Worm (Caenorhabditis elegans) whole organism, late embryonic: ENCODE measurements around the gene ttc-17.

Experiments
- C38D4.7 ChIP-seq: fragments of 200-800 bp; sonication (Bioruptor generic); optimal IDR thresholded peaks from 2 replicates; lab custom pipeline; 2018; ENCODE audit warnings: mild to moderate bottlenecking, missing genetic modification characterization, moderate library complexity, missing compliant biosample characterization
- F13H6.1 ChIP-seq: sonication (generic microtip); optimal IDR thresholded peaks from 2 replicates; lab custom pipeline; 2016; ENCODE audit warnings: missing genetic modification characterization, missing compliant biosample characterization
- K02D7.2 ChIP-seq: sonication (generic microtip); optimal IDR thresholded peaks from 2 replicates; lab custom pipeline; 2017; ENCODE audit warnings: mild to moderate bottlenecking, missing genetic modification characterization, missing compliant biosample characterization
- T23F11.4 ChIP-seq: fragments of 200-800 bp; sonication (Bioruptor generic); optimal IDR thresholded peaks from 2 replicates; lab custom pipeline; 2018; ENCODE audit warnings: mild to moderate bottlenecking, missing genetic modification characterization, missing compliant biosample characterization
- Y22D7AL.16 ChIP-seq: sonication (generic microtip); optimal IDR thresholded peaks from 2 replicates; lab custom pipeline; 2016; ENCODE audit warnings: missing genetic modification characterization, missing compliant biosample characterization
- ahr-1 ChIP-seq: sonication (generic microtip); optimal IDR thresholded peaks from 2 replicates; lab custom pipeline; 2016; ENCODE audit warnings: missing genetic modification characterization, missing compliant biosample characterization
- ceh-14 ChIP-seq: sonication (generic microtip); optimal IDR thresholded peaks from 2 replicates; lab custom pipeline; 2016; ENCODE audit warnings: missing genotype, missing genetic modification characterization, missing compliant biosample characterization
- ceh-19 ChIP-seq: fragments of 200-800 bp; sonication (Bioruptor generic); optimal IDR thresholded peaks from 2 replicates; lab custom pipeline; 2018; ENCODE audit warnings: mild to moderate bottlenecking, missing genetic modification characterization, missing compliant biosample characterization
- ceh-2 ChIP-seq: sonication (generic microtip); optimal IDR thresholded peaks from 2 replicates; lab custom pipeline; 2016; ENCODE audit warnings: missing genotype, missing genetic modification characterization, missing compliant biosample characterization
- ceh-24 ChIP-seq: sonication (generic microtip); optimal IDR thresholded peaks from 2 replicates; lab custom pipeline; 2016; ENCODE audit warnings: mild to moderate bottlenecking, missing genetic modification characterization, missing compliant biosample characterization
- ceh-30 ChIP-seq: fragments of 150-350 bp; optimal IDR thresholded peaks from 2 replicates; lab custom pipeline; 2014; ENCODE audit warnings: missing biosample characterization, missing genetic modification characterization
- ceh-31 ChIP-seq: sonication (generic microtip); optimal IDR thresholded peaks from 2 replicates; lab custom pipeline; 2016; ENCODE audit warnings: missing genetic modification characterization, missing compliant biosample characterization
- ceh-34 ChIP-seq: sonication (generic microtip); optimal IDR thresholded peaks from 2 replicates; lab custom pipeline; 2016; ENCODE audit warnings: mild to moderate bottlenecking, missing genetic modification characterization, missing compliant biosample characterization
- ceh-6 ChIP-seq: fragments of 200-800 bp; sonication (Bioruptor generic); optimal IDR thresholded peaks from 2 replicates; lab custom pipeline; 2018; ENCODE audit warnings: mild to moderate bottlenecking, missing genetic modification characterization, missing compliant biosample characterization
- che-1 ChIP-seq: sonication (generic microtip); optimal IDR thresholded peaks from 2 replicates; lab custom pipeline; 2016; ENCODE audit warnings: mild to moderate bottlenecking, missing genetic modification characterization, missing compliant biosample characterization
- dmd-4 ChIP-seq: sonication (generic microtip); optimal IDR thresholded peaks from 2 replicates; lab custom pipeline; 2016; ENCODE audit warnings: borderline replicate concordance, missing genetic modification characterization, missing compliant biosample characterization
- dve-1 ChIP-seq: sonication (generic microtip); optimal IDR thresholded peaks from 2 replicates; lab custom pipeline; 2017; ENCODE audit warnings: antibody characterized with exemption, mild to moderate bottlenecking, missing genetic modification characterization, missing compliant biosample characterization
- elt-2 ChIP-seq: sonication (generic microtip); optimal IDR thresholded peaks from 2 replicates; lab custom pipeline; 2016; ENCODE audit warnings: missing genetic modification reagents, missing genetic modification characterization, missing compliant biosample characterization
- elt-4 ChIP-seq: sonication (generic microtip); optimal IDR thresholded peaks from 2 replicates; lab custom pipeline; 2016; ENCODE audit warnings: missing genetic modification characterization, missing compliant biosample characterization
- ets-4 ChIP-seq: sonication (generic microtip); optimal IDR thresholded peaks from 2 replicates; lab custom pipeline; 2016; ENCODE audit warnings: missing genetic modification characterization, missing compliant biosample characterization
- fax-1 ChIP-seq: sonication (generic microtip); optimal IDR thresholded peaks from 2 replicates; lab custom pipeline; 2016; ENCODE audit warnings: missing genotype, missing genetic modification characterization, missing compliant biosample characterization
- hlh-13 ChIP-seq: fragments of 200-800 bp; sonication (Bioruptor generic); optimal IDR thresholded peaks from 2 replicates; lab custom pipeline; 2018; ENCODE audit warnings: mild to moderate bottlenecking, missing genetic modification characterization, missing compliant biosample characterization
- hlh-30 ChIP-seq: sonication (generic microtip); optimal IDR thresholded peaks from 2 replicates; lab custom pipeline; 2017; ENCODE audit warnings: antibody characterized with exemption, missing genetic modification characterization, missing compliant biosample characterization; ENCODE audit not compliant: insufficient read depth
- hlh-6 ChIP-seq: sonication (generic microtip); optimal IDR thresholded peaks from 2 replicates; lab custom pipeline; 2016; ENCODE audit warnings: missing genotype, missing genetic modification characterization, missing compliant biosample characterization
- lim-6 ChIP-seq: sonication (generic microtip); optimal IDR thresholded peaks from 2 replicates; lab custom pipeline; 2016; ENCODE audit warnings: missing genetic modification characterization, missing compliant biosample characterization
- lin-11 ChIP-seq: fragments of 200-800 bp; sonication (Bioruptor generic); optimal IDR thresholded peaks from 2 replicates; lab custom pipeline; 2018; ENCODE audit warnings: mild to moderate bottlenecking, missing genetic modification characterization, missing compliant biosample characterization
- mec-3 ChIP-seq: sonication (generic microtip); optimal IDR thresholded peaks from 2 replicates; lab custom pipeline; 2016; ENCODE audit warnings: borderline replicate concordance, missing genetic modification characterization, missing compliant biosample characterization
- nfya-1 ChIP-seq: sonication (generic microtip); optimal IDR thresholded peaks from 2 replicates; lab custom pipeline; 2017; ENCODE audit warnings: missing genetic modification characterization, mild to moderate bottlenecking, missing compliant biosample characterization, antibody characterized with exemption, moderate library complexity
- nhr-232 ChIP-seq: sonication (generic microtip); optimal IDR thresholded peaks from 2 replicates; lab custom pipeline; 2016; ENCODE audit warnings: missing genetic modification characterization, missing compliant biosample characterization
- npax-4 ChIP-seq: sonication (generic microtip); optimal IDR thresholded peaks from 2 replicates; lab custom pipeline; 2016; ENCODE audit warnings: missing genetic modification characterization, missing compliant biosample characterization
- pax-1 ChIP-seq: fragments of 150-350 bp; optimal IDR thresholded peaks from 2 replicates; lab custom pipeline; 2014; ENCODE audit warnings: missing biosample characterization, missing genetic modification characterization
- pha-2 ChIP-seq: sonication (generic microtip); optimal IDR thresholded peaks from 2 replicates; lab custom pipeline; 2017; ENCODE audit warnings: mild to moderate bottlenecking, missing genetic modification characterization, missing compliant biosample characterization
- pha-4 ChIP-seq: fragments of 150-350 bp; optimal IDR thresholded peaks from 2 replicates; lab custom pipeline; 2018; ENCODE audit warnings: missing biosample characterization, missing genetic modification reagents, missing genetic modification characterization
- pqm-1 ChIP-seq: sonication (generic microtip); optimal IDR thresholded peaks from 2 replicates; lab custom pipeline; 2016; ENCODE audit warnings: missing genetic modification characterization, missing compliant biosample characterization
- ref-2 ChIP-seq: sonication (generic microtip); optimal IDR thresholded peaks from 2 replicates; lab custom pipeline; 2016; ENCODE audit warnings: missing genetic modification characterization, missing compliant biosample characterization
- rnt-1 ChIP-seq: sonication (generic microtip); optimal IDR thresholded peaks from 2 replicates; lab custom pipeline; 2016; ENCODE audit warnings: missing genetic modification characterization, missing compliant biosample characterization
- sdc-2 ChIP-seq: sonication (generic microtip); optimal IDR thresholded peaks from 2 replicates; lab custom pipeline; 2016; ENCODE audit warnings: missing genotype, missing genetic modification characterization, missing compliant biosample characterization
- sox-4 ChIP-seq: sonication (generic microtip); optimal IDR thresholded peaks from 2 replicates; lab custom pipeline; 2017; ENCODE audit warnings: mild to moderate bottlenecking, missing genetic modification characterization, inconsistent platforms, missing compliant biosample characterization
- syd-9 ChIP-seq: sonication (generic microtip); optimal IDR thresholded peaks from 2 replicates; lab custom pipeline; 2016; ENCODE audit warnings: mild to moderate bottlenecking, missing genetic modification characterization, moderate library complexity, missing compliant biosample characterization
- tbx-2 ChIP-seq: sonication (generic microtip); optimal IDR thresholded peaks from 2 replicates; lab custom pipeline; 2016; ENCODE audit warnings: missing genetic modification characterization, missing compliant biosample characterization
- tbx-7 ChIP-seq: sonication (generic microtip); optimal IDR thresholded peaks from 2 replicates; lab custom pipeline; 2016; ENCODE audit warnings: missing genotype, missing genetic modification characterization, missing compliant biosample characterization
- unc-3 ChIP-seq, 2 experiments: fragments of 200-800 bp in 1 of 2; sonication (Bioruptor generic) in 1 of 2; sonication (generic microtip) in 1 of 2; conservative IDR thresholded peaks in 1 of 2; optimal IDR thresholded peaks in 1 of 2; 2 replicates each; pipeline versions ENCODE4 v1.3.6 to Lab custom; 2016 to 2022; ENCODE audit warnings: missing compliant biosample characterization in 2 of 2, missing genetic modification characterization in 2 of 2, missing genetic modification reagents in 1 of 2
- unc-42 ChIP-seq: sonication (generic microtip); optimal IDR thresholded peaks from 2 replicates; lab custom pipeline; 2016; ENCODE audit warnings: missing genotype, missing genetic modification characterization, missing compliant biosample characterization
- unc-55 ChIP-seq: sonication (generic microtip); optimal IDR thresholded peaks from 2 replicates; lab custom pipeline; 2017; ENCODE audit warnings: missing biosample characterization, missing genetic modification reagents, missing genetic modification characterization
- unc-86 ChIP-seq: sonication (generic microtip); optimal IDR thresholded peaks from 2 replicates; lab custom pipeline; 2016; ENCODE audit warnings: missing genetic modification characterization, missing compliant biosample characterization
- zip-5 ChIP-seq: sonication (generic microtip); optimal IDR thresholded peaks from 2 replicates; lab custom pipeline; 2016; ENCODE audit warnings: missing genetic modification characterization, missing compliant biosample characterization

ttc-17 gene

DNA sequence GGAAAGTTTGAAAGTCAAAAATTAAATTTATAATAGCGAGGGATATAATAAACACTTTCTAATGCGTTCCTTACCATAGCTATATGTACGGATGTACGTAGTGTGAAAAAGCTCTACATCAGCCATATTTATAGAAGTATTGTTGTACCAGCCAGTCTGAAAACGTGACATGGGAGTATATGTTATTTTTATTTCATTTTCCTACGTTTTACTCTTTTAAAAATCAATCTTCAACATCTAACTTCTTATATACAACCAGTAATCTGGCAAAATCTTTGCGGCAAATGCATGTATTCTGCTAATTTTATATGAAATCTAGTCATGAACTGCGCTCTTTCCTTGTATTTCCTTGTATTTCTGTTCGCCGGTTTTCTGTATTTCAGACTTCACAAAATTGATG, 24.5 kb upstream of the ttc-17 start, which contains the start of gene H14N18.2:
Gene H14N18.2 (plus strand): TSS at position 301 of the 400 bp plus-strand sequence.
- no peak for TF ChIP-seq ahr-1 (tag; lab: Kevin White, UChicago)
- TF ChIP-seq unc-55 (GFP tag; lab: Kevin White, UChicago) = no peak
- TF ChIP-seq sox-4 (tag; lab: Kevin White, UChicago) = no peak
- TF ChIP-seq Y22D7AL.16 = no peak
- TF ChIP-seq hlh-30 (tag; lab: Kevin White, UChicago) = no peak
- TF ChIP-seq lin-11 = no peak
- no peak for TF ChIP-seq C38D4.7
- no peak for TF ChIP-seq pax-1 (tag; lab: Kevin White, UChicago)
- no peak for TF ChIP-seq hlh-6 (tag; lab: Kevin White, UChicago)
- no peak for TF ChIP-seq unc-42 (tag; lab: Kevin White, UChicago)
- no peak for TF ChIP-seq fax-1
- TF ChIP-seq ceh-34 = no peak
- no peak for TF ChIP-seq ceh-14
- TF ChIP-seq hlh-13 (GFP tag; lab: Kevin White, UChicago) = no peak

DNA sequence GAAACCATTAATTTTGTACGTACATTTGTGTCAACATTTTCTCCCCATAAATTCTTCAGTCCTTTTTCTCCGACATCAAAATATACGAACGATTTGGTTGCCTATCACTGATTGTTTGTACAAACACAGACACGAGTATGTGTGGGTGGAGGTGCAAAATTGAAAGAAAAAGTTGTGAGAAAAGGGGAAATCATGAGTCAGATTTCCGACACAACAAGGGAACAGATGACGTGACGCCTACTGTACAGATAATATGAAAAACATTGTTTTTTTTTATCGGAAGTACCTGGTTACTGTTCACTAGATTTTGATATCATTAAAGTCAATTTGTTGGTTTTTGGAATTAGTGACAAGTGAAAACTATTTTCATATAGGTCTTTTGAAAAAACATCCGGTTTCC, 22.6 kb upstream of the ttc-17 start:
- TF ChIP-seq ceh-30 (tag; lab: Kevin White, UChicago) (no peak), T23F11.4 (GFP tag; lab: Kevin White, UChicago) (no peak), dve-1 (tag; lab: Kevin White, UChicago) (no peak), rnt-1 (tag; lab: Kevin White, UChicago) (no peak), unc-55 (GFP tag; lab: Kevin White, UChicago) (no peak), zip-5 (no peak), lin-11 (no peak), che-1 (no peak), syd-9 (tag; lab: Kevin White, UChicago) (no peak), ceh-6 (GFP tag; lab: Kevin White, UChicago) (no peak), ahr-1 (tag; lab: Kevin White, UChicago) (no peak), nhr-232 (tag; lab: Kevin White, UChicago) (no peak), ceh-24 (tag; lab: Kevin White, UChicago) (no peak), tbx-7 (tag; lab: Kevin White, UChicago) (no peak), unc-42 (tag; lab: Kevin White, UChicago) (no peak), pha-4 (tag; lab: Kevin White, UChicago) (no peak), ceh-31 (tag; lab: Kevin White, UChicago) (no peak), ceh-2 (tag; lab: Kevin White, UChicago) (no peak), lim-6 (no peak)

DNA sequence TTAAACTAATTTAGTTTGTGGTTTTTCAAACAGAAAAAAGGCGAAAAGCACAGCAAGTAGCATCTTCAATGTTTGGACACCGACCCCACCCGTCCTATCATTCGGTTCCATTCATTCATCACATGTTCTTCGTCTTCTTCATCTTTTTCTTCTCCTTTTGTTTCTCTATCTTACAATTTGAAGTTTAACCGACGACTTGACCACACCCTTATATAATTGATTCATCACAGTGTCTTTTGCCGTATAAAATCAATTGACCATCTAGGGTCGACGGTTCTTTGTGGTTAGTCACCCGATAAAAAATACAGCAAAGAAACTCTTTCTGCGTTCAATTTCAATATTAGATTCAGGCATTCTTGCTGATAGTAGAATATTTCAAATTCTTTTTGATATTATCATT, 21.7 kb upstream of the ttc-17 start:
- TF ChIP-seq hlh-13 (GFP tag; lab: Kevin White, UChicago) (no peak), ceh-2 (tag; lab: Kevin White, UChicago) (no peak), elt-2 (no peak), unc-55 (GFP tag; lab: Kevin White, UChicago) (no peak), pha-2 (tag; lab: Kevin White, UChicago) (no peak), mec-3 (tag; lab: Kevin White, UChicago) (no peak), unc-86 (tag; lab: Kevin White, UChicago) (no peak), dmd-4 (tag; lab: Kevin White, UChicago) (no peak), ceh-34 (no peak), npax-4 (tag; lab: Kevin White, UChicago) (no peak), fax-1 (no peak), sdc-2 (tag; lab: Kevin White, UChicago) (no peak)

DNA sequence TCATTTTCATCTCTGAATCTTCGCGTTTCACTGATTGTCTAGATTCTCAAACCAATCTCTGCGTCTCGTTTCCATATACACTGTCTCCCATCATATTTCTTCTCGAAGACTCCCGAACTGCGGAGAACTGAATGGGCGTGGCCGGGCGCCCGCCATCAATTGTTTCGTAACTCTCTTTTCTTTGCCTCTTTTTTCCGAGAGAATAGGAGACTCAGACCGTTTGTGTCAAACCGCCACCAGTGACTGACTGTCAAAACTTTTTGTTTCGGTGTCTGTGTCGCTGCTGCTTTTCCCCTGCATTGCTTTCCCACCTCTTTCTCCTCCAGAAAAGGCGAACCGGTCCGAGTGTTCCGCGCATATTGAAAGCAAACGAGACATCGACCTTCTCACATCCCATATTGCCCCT, 20.7 kb upstream of the ttc-17 start, which contains the start of gene unc-23:
Gene unc-23 (plus strand): TSS at position 176 of the 406 bp plus-strand sequence.
- TF ChIP-seq ceh-24 (tag; lab: Kevin White, UChicago) = no peak
- no peak for TF ChIP-seq ceh-6 (GFP tag; lab: Kevin White, UChicago)
- TF ChIP-seq pqm-1 = no peak
- peak; percentile 9 for TF ChIP-seq dve-1 (tag; lab: Kevin White, UChicago)
- no peak for TF ChIP-seq npax-4 (tag; lab: Kevin White, UChicago)
- peak; percentile 11 for TF ChIP-seq ceh-34
- TF ChIP-seq ceh-31 (tag; lab: Kevin White, UChicago) = peak; percentile 36
- TF ChIP-seq unc-55 (GFP tag; lab: Kevin White, UChicago) = peak; percentile 86
- TF ChIP-seq nfya-1 (tag; lab: Kevin White, UChicago) = peak; percentile 79
- no peak for TF ChIP-seq ceh-19 (GFP tag; lab: Kevin White, UChicago)
- peak; percentile 23 for TF ChIP-seq tbx-2
- no peak for TF ChIP-seq unc-3 (GFP tag; conservative IDR thresholded peaks at IDR 0.05; lab: Robert Waterston, UW)
- TF ChIP-seq unc-3 (tag; optimal IDR thresholded peaks at IDR 0.05; lab: Kevin White, UChicago) = no peak
- TF ChIP-seq elt-4 (tag; lab: Kevin White, UChicago) = no peak
- no peak for TF ChIP-seq K02D7.2 (tag; lab: Kevin White, UChicago)
- TF ChIP-seq rnt-1 (tag; lab: Kevin White, UChicago) = peak; percentile 80
- TF ChIP-seq ets-4 = peak; percentile 60
- TF ChIP-seq ref-2 = peak; percentile 54
- peak; percentile 26 for TF ChIP-seq F13H6.1 (tag; lab: Kevin White, UChicago)
